Fruit fly (Drosophila melanogaster) whole organism, embryonic: ENCODE results near the gene CG6163.

Experiments
- CG10565 ChIP-seq: fragments of 200-800 bp; sonication (Bioruptor generic); optimal IDR thresholded peaks from 3 replicates; lab custom pipeline; 2016; ENCODE audit warnings: missing biosample characterization, mild to moderate bottlenecking, missing genetic modification characterization
- CG10979 ChIP-seq: fragments of 200-800 bp; sonication (Bioruptor generic); optimal IDR thresholded peaks from 2 replicates; lab custom pipeline; 2018; ENCODE audit warnings: missing biosample characterization, mild to moderate bottlenecking, missing genetic modification characterization, moderate library complexity
- CG11723 ChIP-seq: fragments of 200-800 bp; sonication (Bioruptor generic); optimal IDR thresholded peaks from 2 replicates; lab custom pipeline; 2017; ENCODE audit warnings: missing biosample characterization, mild to moderate bottlenecking, missing genetic modification characterization
- CG12155 ChIP-seq: fragments of 200-800 bp; sonication (Bioruptor generic); optimal IDR thresholded peaks from 3 replicates; lab custom pipeline; 2016; ENCODE audit warnings: missing biosample characterization, missing genetic modification characterization
- CG13424 ChIP-seq: fragments of 200-800 bp; sonication (Bioruptor generic); optimal IDR thresholded peaks from 2 replicates; lab custom pipeline; 2019; ENCODE audit warnings: missing biosample characterization, mild to moderate bottlenecking, missing genetic modification characterization, moderate library complexity
- CG14860 ChIP-seq: fragments of 200-800 bp; sonication (Bioruptor generic); IDR thresholded peaks from 3 replicates; pipeline ENCODE4 v1.3.6; 2022; ENCODE audit warnings: missing biosample characterization, missing genetic modification characterization; ENCODE audit not compliant: partially characterized antibody
- CG14965 ChIP-seq: fragments of 200-800 bp; sonication (Bioruptor generic); optimal IDR thresholded peaks from 2 replicates; lab custom pipeline; 2016; ENCODE audit warnings: missing biosample characterization, missing genetic modification characterization, borderline replicate concordance
- CG15269 ChIP-seq: fragments of 200-800 bp; sonication (Bioruptor generic); optimal IDR thresholded peaks from 2 replicates; lab custom pipeline; 2018; ENCODE audit warnings: missing biosample characterization, mild to moderate bottlenecking, missing genetic modification characterization, moderate library complexity
- CG16815 ChIP-seq: fragments of 200-800 bp; sonication (Bioruptor generic); optimal IDR thresholded peaks from 3 replicates; lab custom pipeline; 2017; ENCODE audit warnings: missing biosample characterization, mild to moderate bottlenecking, missing genetic modification characterization
- CG18011 ChIP-seq: fragments of 200-800 bp; sonication (Bioruptor generic); optimal IDR thresholded peaks from 2 replicates; lab custom pipeline; 2017; ENCODE audit warnings: missing biosample characterization, missing genetic modification characterization, mild to moderate bottlenecking, moderate library complexity, missing genotype
- CG2116 ChIP-seq: fragments of 200-800 bp; sonication (Bioruptor generic); optimal IDR thresholded peaks from 3 replicates; lab custom pipeline; 2018; ENCODE audit warnings: missing biosample characterization, mild to moderate bottlenecking, missing genetic modification characterization
- CG2120 ChIP-seq: fragments of 200-800 bp; sonication (Bioruptor generic); optimal IDR thresholded peaks from 3 replicates; lab custom pipeline; 2016; ENCODE audit warnings: missing biosample characterization, missing genetic modification characterization
- CG2199 ChIP-seq: fragments of 200-800 bp; sonication (Bioruptor generic); IDR thresholded peaks from 3 replicates; pipeline ENCODE4 v1.3.6; 2022; ENCODE audit warnings: missing biosample characterization, missing genetic modification characterization
- CG3065 ChIP-seq: fragments of 200-800 bp; sonication (Bioruptor generic); optimal IDR thresholded peaks from 2 replicates; lab custom pipeline; 2016; ENCODE audit warnings: missing biosample characterization, missing genetic modification characterization
- CG31224 ChIP-seq: fragments of 200-800 bp; sonication (Bioruptor generic); IDR thresholded peaks from 2 replicates; pipeline ENCODE4 v1.3.6; 2022; ENCODE audit warnings: missing biosample characterization, missing genetic modification characterization
- CG33557 ChIP-seq: fragments of 200-800 bp; sonication (Bioruptor generic); optimal IDR thresholded peaks from 2 replicates; lab custom pipeline; 2019; ENCODE audit warnings: missing biosample characterization, mild to moderate bottlenecking, missing genetic modification characterization, moderate library complexity
- CG4854 ChIP-seq: fragments of 200-800 bp; sonication (Bioruptor generic); optimal IDR thresholded peaks from 2 replicates; lab custom pipeline; 2016; ENCODE audit warnings: missing biosample characterization, missing genetic modification characterization, inconsistent platforms
- CG6791 ChIP-seq: fragments of 200-800 bp; sonication (Bioruptor generic); IDR thresholded peaks from 3 replicates; pipeline ENCODE4 v1.3.6; 2022; ENCODE audit warnings: missing biosample characterization, missing genetic modification characterization; ENCODE audit not compliant: partially characterized antibody
- CG6813 ChIP-seq: fragments of 200-800 bp; sonication (Bioruptor generic); optimal IDR thresholded peaks from 2 replicates; lab custom pipeline; 2017; ENCODE audit warnings: missing biosample characterization, missing genetic modification characterization, mild to moderate bottlenecking, moderate library complexity, missing genetic modification reagents
- CG7372 ChIP-seq: fragments of 200-800 bp; sonication (Bioruptor generic); IDR thresholded peaks from 2 replicates; pipeline ENCODE4 v1.3.6; 2022; ENCODE audit warnings: missing biosample characterization, missing genetic modification characterization
- CG9215 ChIP-seq: fragments of 200-800 bp; sonication (Bioruptor generic); IDR thresholded peaks from 2 replicates; pipeline ENCODE4 v1.3.6; 2022; ENCODE audit warnings: missing biosample characterization, missing genetic modification characterization
- CG9437 ChIP-seq: fragments of 200-800 bp; sonication (Bioruptor generic); optimal IDR thresholded peaks from 2 replicates; lab custom pipeline; 2018; ENCODE audit warnings: missing biosample characterization, mild to moderate bottlenecking, missing genetic modification characterization
- CG9932 ChIP-seq: fragments of 200-800 bp; sonication (Bioruptor generic); IDR thresholded peaks from 2 replicates; pipeline ENCODE4 v1.3.6; 2022; ENCODE audit warnings: missing biosample characterization, missing genetic modification characterization
- D19B ChIP-seq: fragments of 200-800 bp; sonication (Bioruptor generic); optimal IDR thresholded peaks from 2 replicates; lab custom pipeline; 2017; ENCODE audit warnings: missing biosample characterization, mild to moderate bottlenecking, missing genetic modification characterization
- Dp ChIP-seq: fragments of 200-800 bp; sonication (Bioruptor generic); optimal IDR thresholded peaks from 2 replicates; lab custom pipeline; 2018; ENCODE audit warnings: missing biosample characterization, mild to moderate bottlenecking, missing genetic modification characterization, moderate library complexity
- Ets65A ChIP-seq: fragments of 200-800 bp; sonication (Bioruptor generic); peaks from one replicate; lab custom pipeline; 2016; ENCODE audit warnings: missing biosample characterization, missing genetic modification characterization
- Fer3 ChIP-seq: fragments of 200-800 bp; sonication (Bioruptor generic); optimal IDR thresholded peaks from 2 replicates; lab custom pipeline; 2018; ENCODE audit warnings: missing biosample characterization, mild to moderate bottlenecking, missing genetic modification characterization, moderate library complexity
- HLH3B ChIP-seq: fragments of 200-800 bp; sonication (Bioruptor generic); IDR thresholded peaks from 2 replicates; pipeline ENCODE4 v1.3.6; 2022; ENCODE audit warnings: missing biosample characterization, missing genetic modification characterization
- Sin3A ChIP-seq: fragments of >200 bp; optimal IDR thresholded peaks from 2 replicates; lab custom pipeline; 2018
- al ChIP-seq: fragments of 200-800 bp; sonication (Bioruptor generic); IDR thresholded peaks from 2 replicates; pipeline ENCODE4 v1.3.6; 2022; ENCODE audit warnings: missing biosample characterization, missing genetic modification characterization
- aop ChIP-seq: fragments of 200-800 bp; sonication (Bioruptor generic); IDR thresholded peaks from 2 replicates; pipeline ENCODE4 v1.3.6; 2022; ENCODE audit warnings: missing biosample characterization, missing genetic modification characterization
- ap ChIP-seq: fragments of 200-800 bp; sonication (Bioruptor generic); IDR thresholded peaks from 2 replicates; pipeline ENCODE4 v1.3.6; 2022; ENCODE audit warnings: missing biosample characterization, missing genetic modification characterization
- bigmax ChIP-seq: fragments of 200-800 bp; sonication (Bioruptor generic); optimal IDR thresholded peaks from 2 replicates; lab custom pipeline; 2018; ENCODE audit warnings: missing biosample characterization, mild to moderate bottlenecking, missing genetic modification characterization
- cg ChIP-seq: fragments of 200-800 bp; sonication (Bioruptor generic); optimal IDR thresholded peaks from 3 replicates; lab custom pipeline; 2019; ENCODE audit warnings: missing biosample characterization, mild to moderate bottlenecking, missing genetic modification characterization, moderate library complexity
- ci ChIP-seq: fragments of 200-800 bp; sonication (Bioruptor generic); IDR thresholded peaks from 3 replicates; pipeline ENCODE4 v1.3.6; 2022; ENCODE audit warnings: missing biosample characterization, missing genetic modification characterization
- croc ChIP-seq: fragments of 200-800 bp; sonication (Bioruptor generic); conservative IDR thresholded peaks from 3 replicates; pipeline ENCODE4 v1.3.6; 2022; ENCODE audit warnings: missing biosample characterization, missing genetic modification characterization
- disco-r ChIP-seq: fragments of 200-800 bp; sonication (Bioruptor generic); optimal IDR thresholded peaks from 2 replicates; lab custom pipeline; 2016; ENCODE audit warnings: missing biosample characterization, missing genetic modification characterization
- grau ChIP-seq: fragments of 200-800 bp; optimal IDR thresholded peaks from 3 replicates; lab custom pipeline; 2019; ENCODE audit warnings: missing biosample characterization, mild to moderate bottlenecking, missing genetic modification characterization, moderate library complexity
- grn ChIP-seq: fragments of 200-800 bp; sonication (Bioruptor generic); optimal IDR thresholded peaks from 3 replicates; lab custom pipeline; 2017; ENCODE audit warnings: missing biosample characterization, missing genetic modification characterization
- ham ChIP-seq: fragments of 200-800 bp; sonication (Bioruptor generic); IDR thresholded peaks from 2 replicates; pipeline ENCODE4 v1.3.6; 2022; ENCODE audit warnings: missing biosample characterization, missing genetic modification characterization
- hb ChIP-seq: fragments of 200-800 bp; sonication (Bioruptor generic); IDR thresholded peaks from 3 replicates; pipeline ENCODE4 v1.3.6; 2022; ENCODE audit warnings: missing biosample characterization, missing genetic modification characterization; ENCODE audit not compliant: partially characterized antibody
- jing ChIP-seq: fragments of 200-800 bp; sonication (Bioruptor generic); optimal IDR thresholded peaks from 2 replicates; lab custom pipeline; 2018; ENCODE audit warnings: missing biosample characterization, mild to moderate bottlenecking, missing genetic modification characterization
- lbe ChIP-seq: fragments of 200-800 bp; sonication (Bioruptor generic); optimal IDR thresholded peaks from 2 replicates; lab custom pipeline; 2016; ENCODE audit warnings: missing biosample characterization, mild to moderate bottlenecking, missing genetic modification characterization
- lmd ChIP-seq: fragments of 200-800 bp; sonication (Bioruptor generic); IDR thresholded peaks from 2 replicates; pipeline ENCODE4 v1.3.6; 2022; ENCODE audit warnings: missing biosample characterization, missing genetic modification characterization
- luna ChIP-seq: fragments of 200-800 bp; sonication (Bioruptor generic); optimal IDR thresholded peaks from 2 replicates; lab custom pipeline; 2016; ENCODE audit warnings: missing biosample characterization, missing genetic modification characterization
- peb ChIP-seq: fragments of 200-800 bp; sonication (Bioruptor generic); IDR thresholded peaks from 2 replicates; pipeline ENCODE4 v1.3.6; 2022; ENCODE audit warnings: missing biosample characterization, missing genetic modification characterization
- salm ChIP-seq: fragments of 200-800 bp; sonication (Bioruptor generic); optimal IDR thresholded peaks from 2 replicates; lab custom pipeline; 2018; ENCODE audit warnings: missing biosample characterization, mild to moderate bottlenecking, missing genetic modification characterization
- tin ChIP-seq: fragments of 200-800 bp; sonication (Bioruptor generic); optimal IDR thresholded peaks from 3 replicates; lab custom pipeline; 2016; ENCODE audit warnings: missing biosample characterization, missing genetic modification characterization
- unc-4 ChIP-seq: fragments of 200-800 bp; sonication (Bioruptor generic); IDR thresholded peaks from 2 replicates; pipeline ENCODE4 v1.3.6; 2022; ENCODE audit warnings: missing biosample characterization, missing genetic modification characterization; ENCODE audit not compliant: partially characterized antibody
- zf30C ChIP-seq: fragments of 200-800 bp; sonication (Bioruptor generic); optimal IDR thresholded peaks from 3 replicates; lab custom pipeline; 2018; ENCODE audit warnings: missing biosample characterization, mild to moderate bottlenecking, missing genetic modification characterization

CG6163 gene

DNA sequence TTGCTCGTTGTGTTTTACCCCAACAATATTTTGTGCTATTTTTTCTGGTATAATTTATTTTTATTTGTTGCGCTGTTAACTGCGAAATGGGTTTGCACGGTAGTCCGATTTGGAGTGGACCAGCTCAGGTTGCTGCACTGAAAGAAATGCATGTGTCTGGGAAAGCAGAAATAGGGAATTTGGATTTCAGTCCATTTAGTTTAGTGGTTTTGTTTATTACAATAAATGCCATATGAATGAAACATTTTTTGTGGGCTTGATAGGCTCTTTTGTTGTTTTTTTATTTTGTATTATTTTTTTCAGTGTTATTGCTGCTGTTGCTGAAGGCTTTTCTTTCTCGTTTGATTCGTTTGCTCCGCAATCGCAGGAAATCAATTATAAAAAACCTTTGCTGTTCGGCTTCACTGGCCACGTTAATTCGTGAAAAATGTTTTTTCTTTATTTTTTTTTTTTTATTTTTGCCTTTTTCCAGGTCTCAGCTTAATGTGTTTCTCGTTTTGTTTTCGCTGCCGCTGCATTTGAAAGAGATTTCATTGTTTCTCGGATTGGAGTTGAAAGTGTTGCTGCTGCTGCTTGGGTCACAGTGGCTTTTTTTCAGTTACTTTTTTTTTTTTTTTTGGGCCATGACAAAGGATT, 38.9 kb downstream of the CG6163 start (continued):
- no peak for TF ChIP-seq hb (GFP tag; lab: Robert Waterston, UW)
- TF ChIP-seq CG11723: peak; percentile 62
- TF ChIP-seq unc-4 (GFP tag; lab: Robert Waterston, UW): no peak
- TF ChIP-seq ham (GFP tag; lab: Robert Waterston, UW): no peak
- TF ChIP-seq disco-r (GFP tag; lab: Kevin White, UChicago): peak; percentile 16
- TF ChIP-seq CG33557: peak; percentile 49
- TF ChIP-seq CG6813 (GFP tag; lab: Kevin White, UChicago): peak; percentile 67
- TF ChIP-seq D19B (GFP tag; lab: Kevin White, UChicago): peak; percentile 7
- TF ChIP-seq Fer3: peak; percentile 58
- peak; percentile 67 for TF ChIP-seq grau
- peak; percentile 76 for TF ChIP-seq CG15269 (tag; lab: Kevin White, UChicago)
- peak; percentile 29 for TF ChIP-seq CG2116 (GFP tag; lab: Kevin White, UChicago)
- TF ChIP-seq Sin3A: no peak
- peak; percentile 4 for TF ChIP-seq CG18011 (GFP tag; lab: Kevin White, UChicago)
- peak; percentile 74 for TF ChIP-seq HLH3B (GFP tag; lab: Robert Waterston, UW)
- peak; percentile 92 for TF ChIP-seq ci (GFP tag; lab: Robert Waterston, UW)
- TF ChIP-seq aop (GFP tag; lab: Robert Waterston, UW): 0 out of 2 replicates have a peak, but pooled peaks have one; percentile 41
- peak; percentile 24 for TF ChIP-seq CG2120 (GFP tag; lab: Kevin White, UChicago)
- peak; percentile 67 for TF ChIP-seq croc (GFP tag; lab: Robert Waterston, UW)
- TF ChIP-seq peb (GFP tag; lab: Robert Waterston, UW): peak; percentile 58; the same call in 1 of the 2 replicates
- peak; percentile 42; the same call in 1 of the 2 replicates for TF ChIP-seq CG9215
- no peak for TF ChIP-seq CG14860 (GFP tag; lab: Robert Waterston, UW)
- TF ChIP-seq CG10979: peak; percentile 85
- TF ChIP-seq CG3065 (GFP tag; lab: Kevin White, UChicago): peak; percentile 44
- peak; percentile 19 for TF ChIP-seq salm (tag; lab: Kevin White, UChicago)
- no peak for TF ChIP-seq CG31224 (GFP tag; lab: Robert Waterston, UW)
- TF ChIP-seq bigmax (GFP tag; lab: Kevin White, UChicago): no peak
- peak; percentile 54 for TF ChIP-seq CG14965
- peak; percentile 66 for TF ChIP-seq lmd (GFP tag; lab: Robert Waterston, UW)
- peak; percentile 59 for TF ChIP-seq jing (GFP tag; lab: Kevin White, UChicago)
- TF ChIP-seq al (GFP tag; lab: Robert Waterston, UW): peak; percentile 47; the same call in 1 of the 2 replicates
- peak; percentile 70 for TF ChIP-seq CG13424
- TF ChIP-seq CG10565: no peak
- no peak for TF ChIP-seq grn (GFP tag; lab: Kevin White, UChicago)
- TF ChIP-seq CG2199 (GFP tag; lab: Robert Waterston, UW): peak; percentile 83; the same call in 2 of the 3 replicates
- TF ChIP-seq CG9437 (GFP tag; lab: Kevin White, UChicago): peak; percentile 31
- TF ChIP-seq cg (GFP tag; lab: Kevin White, UChicago): no peak
- no peak for TF ChIP-seq CG6791
- TF ChIP-seq lbe (GFP tag; lab: Kevin White, UChicago): peak; percentile 83
- no peak for TF ChIP-seq luna
- 0 out of 2 replicates have a peak, but pooled peaks have one; percentile 30 for TF ChIP-seq CG9932
- peak; percentile 56 for TF ChIP-seq zf30C
- TF ChIP-seq ap (GFP tag; lab: Robert Waterston, UW): peak; percentile 80
- TF ChIP-seq Dp (GFP tag; lab: Kevin White, UChicago): no peak
- TF ChIP-seq tin (GFP tag; lab: Kevin White, UChicago): peak; percentile 83
- TF ChIP-seq CG4854 (GFP tag; lab: Kevin White, UChicago): peak; percentile 71
- peak; percentile 65 for TF ChIP-seq CG16815
- peak; percentile 69 for TF ChIP-seq CG12155 (GFP tag; lab: Kevin White, UChicago)
- peak; percentile 97 for TF ChIP-seq Ets65A (GFP tag; lab: Kevin White, UChicago)
- TF ChIP-seq CG7372: no peak; the same call in 1 of the 2 replicates
